Fruit fly (Drosophila melanogaster) whole organism, embryonic: ENCODE measurements around the gene PAPLA1.

Experiments used
- Atf3 ChIP-seq: fragments of 200-800 bp; sonication (Bioruptor generic); optimal IDR thresholded peaks from 3 replicates; lab custom pipeline; 2016; ENCODE audit warnings: missing biosample characterization, missing genetic modification characterization
- Atf6 ChIP-seq: fragments of 200-800 bp; sonication (Bioruptor generic); IDR thresholded peaks from 2 replicates; pipeline ENCODE4 v1.3.6; 2022; ENCODE audit warnings: missing biosample characterization, missing genetic modification characterization
- B-H2 ChIP-seq: fragments of 200-800 bp; sonication (Bioruptor generic); optimal IDR thresholded peaks from 2 replicates; lab custom pipeline; 2018; ENCODE audit warnings: missing biosample characterization, mild to moderate bottlenecking, missing genetic modification characterization
- Bteb2 ChIP-seq: fragments of 200-800 bp; sonication (Bioruptor generic); optimal IDR thresholded peaks from 2 replicates; lab custom pipeline; 2016; ENCODE audit warnings: missing biosample characterization, missing genetic modification characterization
- CG10979 ChIP-seq: fragments of 200-800 bp; sonication (Bioruptor generic); optimal IDR thresholded peaks from 2 replicates; lab custom pipeline; 2018; ENCODE audit warnings: missing biosample characterization, mild to moderate bottlenecking, missing genetic modification characterization, moderate library complexity
- CG12659 ChIP-seq: fragments of 200-800 bp; sonication (Bioruptor generic); optimal IDR thresholded peaks from 3 replicates; lab custom pipeline; 2017; ENCODE audit warnings: mild to moderate bottlenecking, missing biosample characterization, missing genetic modification reagents, missing genetic modification characterization
- CG12942 ChIP-seq: fragments of 200-800 bp; sonication (Bioruptor generic); optimal IDR thresholded peaks from 3 replicates; lab custom pipeline; 2016; ENCODE audit warnings: missing biosample characterization, missing genetic modification characterization
- CG13296 ChIP-seq: fragments of 200-800 bp; sonication (Bioruptor generic); optimal IDR thresholded peaks from 3 replicates; lab custom pipeline; 2018; ENCODE audit warnings: missing biosample characterization, mild to moderate bottlenecking, missing genetic modification characterization
- CG15696 ChIP-seq: fragments of 200-800 bp; sonication (Bioruptor generic); optimal IDR thresholded peaks from 2 replicates; lab custom pipeline; 2019; ENCODE audit warnings: missing biosample characterization, mild to moderate bottlenecking, missing genetic modification characterization, moderate library complexity
- CG16863 ChIP-seq: fragments of 200-800 bp; sonication (Bioruptor generic); optimal IDR thresholded peaks from 3 replicates; lab custom pipeline; 2016; ENCODE audit warnings: missing biosample characterization, missing genetic modification characterization
- CG17912 ChIP-seq: fragments of 200-800 bp; sonication (Bioruptor generic); optimal IDR thresholded peaks from 2 replicates; lab custom pipeline; 2018; ENCODE audit warnings: missing biosample characterization, mild to moderate bottlenecking, missing genetic modification characterization
- CG18262 ChIP-seq: fragments of 200-800 bp; optimal IDR thresholded peaks from 3 replicates; lab custom pipeline; 2019; ENCODE audit warnings: missing biosample characterization, mild to moderate bottlenecking, missing genetic modification characterization, moderate library complexity
- CG18599 ChIP-seq: fragments of 200-800 bp; sonication (Bioruptor generic); optimal IDR thresholded peaks from 3 replicates; lab custom pipeline; 2017; ENCODE audit warnings: missing biosample characterization, missing genetic modification characterization, mild to moderate bottlenecking, moderate library complexity, missing genetic modification reagents
- CG3726 ChIP-seq: fragments of 200-800 bp; sonication (Bioruptor generic); IDR thresholded peaks from 3 replicates; pipeline ENCODE4, ENCODE4 v1.3.6; 2022; ENCODE audit warnings: missing biosample characterization, missing genetic modification characterization
- CG4404 ChIP-seq: fragments of 200-800 bp; sonication (Bioruptor generic); IDR thresholded peaks from 2 replicates; pipeline ENCODE4 v1.3.6; 2022; ENCODE audit warnings: missing biosample characterization, missing genetic modification characterization
- CG5953 ChIP-seq: fragments of 200-800 bp; sonication (Bioruptor generic); IDR thresholded peaks from 2 replicates; pipeline ENCODE4 v1.3.6; 2022; ENCODE audit warnings: missing biosample characterization, missing genetic modification characterization
- CG6689 ChIP-seq: fragments of 200-800 bp; sonication (Bioruptor generic); IDR thresholded peaks from 2 replicates; pipeline ENCODE4 v1.3.6; 2022; ENCODE audit warnings: missing biosample characterization, missing genetic modification characterization
- CG6813 ChIP-seq: fragments of 200-800 bp; sonication (Bioruptor generic); optimal IDR thresholded peaks from 2 replicates; lab custom pipeline; 2017; ENCODE audit warnings: missing biosample characterization, missing genetic modification characterization, mild to moderate bottlenecking, moderate library complexity, missing genetic modification reagents
- CG9215 ChIP-seq: fragments of 200-800 bp; sonication (Bioruptor generic); IDR thresholded peaks from 2 replicates; pipeline ENCODE4 v1.3.6; 2022; ENCODE audit warnings: missing biosample characterization, missing genetic modification characterization
- Drgx ChIP-seq: fragments of 200-800 bp; sonication (Bioruptor generic); IDR thresholded peaks from 2 replicates; pipeline ENCODE4 v1.3.6; 2022; ENCODE audit warnings: missing biosample characterization, missing genetic modification characterization
- E2f2 ChIP-seq: fragments of 200-800 bp; sonication (Bioruptor generic); IDR thresholded peaks from 2 replicates; pipeline ENCODE4 v1.3.6; 2022; ENCODE audit warnings: missing biosample characterization, missing genetic modification characterization
- Eip74EF ChIP-seq, 2 experiments: fragments of 200-800 bp in 1 of 2; fragments of >200 bp in 1 of 2; sonication (Bioruptor generic) in 1 of 2; optimal IDR thresholded peaks; 2 replicates each; lab custom pipeline; 2017 to 2019; ENCODE audit warnings: missing biosample characterization in 2 of 2, missing genetic modification characterization in 2 of 2, mild to moderate bottlenecking in 1 of 2, moderate library complexity in 1 of 2
- Ets65A ChIP-seq: fragments of 200-800 bp; sonication (Bioruptor generic); peaks from one replicate; lab custom pipeline; 2016; ENCODE audit warnings: missing biosample characterization, missing genetic modification characterization
- Gsc ChIP-seq: fragments of 200-800 bp; sonication (Bioruptor generic); IDR thresholded peaks from 2 replicates; pipeline ENCODE4 v1.3.6; 2022; ENCODE audit warnings: missing biosample characterization, missing genetic modification characterization
- H2.0 ChIP-seq: fragments of 200-800 bp; sonication (Bioruptor generic); IDR thresholded peaks from 2 replicates; pipeline ENCODE4 v1.3.6; 2022; ENCODE audit warnings: missing biosample characterization, missing genetic modification characterization
- HLHmδ ChIP-seq: fragments of 200-800 bp; sonication (Bioruptor generic); optimal IDR thresholded peaks from 2 replicates; lab custom pipeline; 2018; ENCODE audit warnings: missing biosample characterization, mild to moderate bottlenecking, missing genetic modification characterization, moderate library complexity
- NC2α ChIP-seq: fragments of 200-800 bp; sonication (Bioruptor generic); optimal IDR thresholded peaks from 2 replicates; lab custom pipeline; 2016; ENCODE audit warnings: missing biosample characterization, missing genetic modification characterization
- Nf-YC ChIP-seq: fragments of 200-800 bp; optimal IDR thresholded peaks from 3 replicates; lab custom pipeline; 2019; ENCODE audit warnings: missing biosample characterization, mild to moderate bottlenecking, missing genetic modification characterization, moderate library complexity
- Side ChIP-seq: fragments of 200-800 bp; sonication (Bioruptor generic); optimal IDR thresholded peaks from 2 replicates; lab custom pipeline; 2016; ENCODE audit warnings: missing biosample characterization, missing genetic modification characterization
- al ChIP-seq: fragments of 200-800 bp; sonication (Bioruptor generic); IDR thresholded peaks from 2 replicates; pipeline ENCODE4 v1.3.6; 2022; ENCODE audit warnings: missing biosample characterization, missing genetic modification characterization
- cas ChIP-seq: fragments of 200-800 bp; sonication (Bioruptor generic); IDR thresholded peaks from 2 replicates; pipeline ENCODE4 v1.3.6; 2022; ENCODE audit warnings: missing biosample characterization, missing genetic modification characterization
- chinmo ChIP-seq: fragments of 200-800 bp; sonication (Bioruptor generic); IDR thresholded peaks from 4 replicates; pipeline ENCODE4 v1.3.6; 2022; ENCODE audit warnings: missing biosample characterization, missing genetic modification characterization; ENCODE audit not compliant: partially characterized antibody
- dmrt11E ChIP-seq: fragments of 200-800 bp; sonication (Bioruptor generic); optimal IDR thresholded peaks from 3 replicates; lab custom pipeline; 2018; ENCODE audit warnings: missing biosample characterization, mild to moderate bottlenecking, missing genetic modification characterization, moderate library complexity
- fru ChIP-seq: fragments of >200 bp; optimal IDR thresholded peaks from 2 replicates; lab custom pipeline; 2017
- nom ChIP-seq: fragments of 200-800 bp; sonication (Bioruptor generic); optimal IDR thresholded peaks from 2 replicates; lab custom pipeline; 2017; ENCODE audit warnings: missing biosample characterization, missing genetic modification characterization, mild to moderate bottlenecking, moderate library complexity, missing genetic modification reagents
- sens ChIP-seq: fragments of 200-800 bp; sonication (Bioruptor generic); peaks from one replicate; lab custom pipeline; 2016; ENCODE audit warnings: missing biosample characterization, missing genetic modification characterization
- shn ChIP-seq: fragments of 200-800 bp; sonication (Bioruptor generic); optimal IDR thresholded peaks from 3 replicates; lab custom pipeline; 2016; ENCODE audit warnings: missing biosample characterization, missing genetic modification characterization
- slp2 ChIP-seq: fragments of 200-800 bp; sonication (Bioruptor generic); optimal IDR thresholded peaks from 2 replicates; lab custom pipeline; 2016; ENCODE audit warnings: missing biosample characterization, missing genetic modification characterization
- ssp ChIP-seq: fragments of 200-800 bp; sonication (Bioruptor generic); IDR thresholded peaks from 2 replicates; pipeline ENCODE4 v1.3.6; 2022; ENCODE audit warnings: missing biosample characterization, missing genetic modification characterization
- stc ChIP-seq: fragments of 200-800 bp; sonication (Bioruptor generic); IDR thresholded peaks from 2 replicates; pipeline ENCODE4 v1.3.6; 2022; ENCODE audit warnings: missing biosample characterization, missing genetic modification characterization
- tio ChIP-seq: fragments of 200-800 bp; sonication (Bioruptor generic); optimal IDR thresholded peaks from 2 replicates; lab custom pipeline; 2017; ENCODE audit warnings: missing biosample characterization, missing genetic modification characterization, inconsistent platforms
- twi ChIP-seq: fragments of 200-800 bp; optimal IDR thresholded peaks from 2 replicates; lab custom pipeline; 2019; ENCODE audit warnings: missing biosample characterization, mild to moderate bottlenecking, missing genetic modification characterization, moderate library complexity
- unc-4 ChIP-seq: fragments of 200-800 bp; sonication (Bioruptor generic); IDR thresholded peaks from 2 replicates; pipeline ENCODE4 v1.3.6; 2022; ENCODE audit warnings: missing biosample characterization, missing genetic modification characterization; ENCODE audit not compliant: partially characterized antibody
- vvl ChIP-seq: fragments of 200-800 bp; sonication (Bioruptor generic); IDR thresholded peaks from 2 replicates; pipeline ENCODE4 v1.3.6; 2022; ENCODE audit warnings: missing biosample characterization, missing genetic modification characterization
- zen ChIP-seq: fragments of 200-800 bp; sonication (Bioruptor generic); optimal IDR thresholded peaks from 3 replicates; lab custom pipeline; 2018; ENCODE audit warnings: missing biosample characterization, mild to moderate bottlenecking, missing genetic modification characterization, moderate library complexity

PAPLA1 gene

dm6 chr2L:8148514-8149085 is 10.8 kb downstream of the PAPLA1 start (continued):
- 0 out of 2 replicates have a peak, but pooled peaks have one; percentile 37 for TF ChIP-seq unc-4 (GFP tag; lab: Robert Waterston, UW)
- no peak for TF ChIP-seq E2f2 (GFP tag; lab: Robert Waterston, UW)
- TF ChIP-seq B-H2 = peak; percentile 19
- TF ChIP-seq HLHmδ (GFP tag; lab: Kevin White, UChicago) = no peak
- no peak for TF ChIP-seq CG6813
- no peak for TF ChIP-seq H2.0
- TF ChIP-seq CG3726 (GFP tag; lab: Robert Waterston, UW) = no peak
- TF ChIP-seq CG4404 (GFP tag; lab: Robert Waterston, UW) = no peak
- no peak for TF ChIP-seq zen (tag; lab: Kevin White, UChicago)
- no peak for TF ChIP-seq CG16863 (GFP tag; lab: Kevin White, UChicago)
- no peak for TF ChIP-seq CG17912
- no peak for TF ChIP-seq Side (GFP tag; lab: Kevin White, UChicago)
- no peak for TF ChIP-seq Atf3
- TF ChIP-seq slp2 = no peak
- TF ChIP-seq NC2α (GFP tag; lab: Kevin White, UChicago) = no peak
- no peak for TF ChIP-seq Bteb2 (GFP tag; lab: Kevin White, UChicago)
- no peak for TF ChIP-seq fru (lab: Kevin White, UChicago)
- TF ChIP-seq nom = peak; percentile 64
- TF ChIP-seq sens (GFP tag; lab: Kevin White, UChicago) = peak; percentile 13
- TF ChIP-seq CG13296 (GFP tag; lab: Kevin White, UChicago) = no peak
- TF ChIP-seq stc (GFP tag; lab: Robert Waterston, UW) = no peak
- no peak for TF ChIP-seq tio (GFP tag; lab: Kevin White, UChicago)
- TF ChIP-seq Atf6 (GFP tag; lab: Robert Waterston, UW) = peak; percentile 13; the same call in 1 of the 2 replicates
- TF ChIP-seq CG6689 = no peak
- TF ChIP-seq twi = no peak
- no peak for TF ChIP-seq CG9215
- TF ChIP-seq cas = no peak
- no peak for TF ChIP-seq CG18599
- no peak for TF ChIP-seq shn
- no peak for TF ChIP-seq CG10979 (tag; lab: Kevin White, UChicago)
- TF ChIP-seq CG12942 = no peak

- TF ChIP-seq CG18262 (tag; lab: Kevin White, UChicago) (no peak), vvl (peak; percentile 58; the same call in 1 of the 2 replicates), Nf-YC (no peak), al (GFP tag; lab: Robert Waterston, UW) (no peak), chinmo (GFP tag; lab: Robert Waterston, UW) (0 out of 4 replicates have a peak, but pooled peaks have one; percentile 32), dmrt11E (tag; lab: Kevin White, UChicago) (no peak), CG12659 (GFP tag; lab: Kevin White, UChicago) (no peak), Gsc (GFP tag; lab: Robert Waterston, UW) (no peak), Drgx (no peak), Ets65A (peak; percentile 24), CG15696 (tag; lab: Kevin White, UChicago) (no peak), ssp (GFP tag; lab: Robert Waterston, UW) (no peak), CG5953 (no peak), Eip74EF (GFP tag; optimal IDR thresholded peaks at IDR 0.05; lab: Kevin White, UChicago) (peak in 1 of 2 experiments; percentile 75)
Measured at dm6 chr2L:8146994-8147661, 12.3 kb downstream of the PAPLA1 start, which contains the start of gene CG31606. CG31606 (plus strand) TSS chr2L:8147611.
